Fruit fly (Drosophila melanogaster): ENCODE results near the gene CG42853.

DNA sequence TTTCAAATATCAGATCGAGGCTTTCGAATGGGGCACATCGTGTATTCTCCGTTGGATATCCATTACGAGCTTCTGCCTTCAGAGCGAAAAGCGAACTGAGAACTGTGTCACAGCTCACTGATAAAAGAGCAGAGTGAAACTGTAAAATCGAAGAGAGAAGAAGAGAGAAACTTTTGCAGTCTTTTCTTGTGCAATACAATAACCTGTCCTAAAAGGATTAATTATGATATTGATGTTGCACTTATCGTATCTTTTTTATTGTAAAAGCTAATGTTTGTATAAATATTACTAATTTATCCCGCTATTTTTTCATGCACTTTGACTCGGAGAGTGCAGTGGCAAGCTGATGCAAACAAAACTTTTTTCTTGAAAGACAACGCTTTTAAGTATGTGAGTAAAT is 46.8 kb downstream of the CG42853 start:
- no peak for TF ChIP-seq CG6813 (GFP tag; optimal IDR thresholded peaks at IDR 0.05)
- no peak for TF ChIP-seq Dip3 (GFP tag; optimal IDR thresholded peaks at IDR 0.05)
- TF ChIP-seq maf-S (GFP tag; optimal IDR thresholded peaks at IDR 0.05): no peak
- TF ChIP-seq CG3838 (GFP tag; optimal IDR thresholded peaks at IDR 0.05): no peak
- no peak for TF ChIP-seq cwo (GFP tag; optimal IDR thresholded peaks at IDR 0.05)
- no peak for TF ChIP-seq Med (GFP tag)
- TF ChIP-seq D19A (tag; optimal IDR thresholded peaks at IDR 0.05): no peak
- TF ChIP-seq Abd-B (GFP tag; optimal IDR thresholded peaks at IDR 0.05): no peak
- TF ChIP-seq D19B (GFP tag; optimal IDR thresholded peaks at IDR 0.05): no peak
- no peak for TF ChIP-seq ewg (GFP tag; optimal IDR thresholded peaks at IDR 0.05)

Data from whole organism, embryonic.